Fruit fly (Drosophila melanogaster): ENCODE results near the gene Ppt1.

DNA sequence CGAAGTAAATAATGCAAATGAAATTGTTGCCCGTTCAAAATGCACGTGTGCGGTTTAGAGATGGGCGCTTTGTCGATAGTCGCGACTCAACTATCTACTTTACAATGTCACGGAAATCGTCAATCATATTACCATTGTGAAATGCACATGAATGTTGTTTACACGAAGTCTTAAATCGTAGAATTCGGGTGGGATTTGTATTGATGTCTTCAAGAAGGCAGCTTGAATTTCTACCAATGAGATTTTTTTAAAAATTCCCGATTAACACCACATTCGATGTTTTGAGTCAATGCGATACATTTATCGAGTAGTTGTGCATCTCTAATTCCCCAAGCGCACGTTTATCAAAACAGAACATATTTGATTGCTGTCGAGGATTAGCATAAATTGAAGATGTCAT, 30.2 kb upstream of the Ppt1 start, which contains the start of gene CG1789:
- no peak for TF ChIP-seq ttk (optimal IDR thresholded peaks at IDR 0.05)
- no peak for TF ChIP-seq Sin3A (optimal IDR thresholded peaks at IDR 0.05)
- no peak for TF ChIP-seq Myc (optimal IDR thresholded peaks at IDR 0.05)
- TF ChIP-seq h (optimal IDR thresholded peaks at IDR 0.05) = no peak

All from Kc167 (cell line).